Fruit fly (Drosophila melanogaster) Kc167 (cell line): ENCODE results near the gene Exo70.

Experiments used
- Myc ChIP-seq: fragments of >200 bp; optimal IDR thresholded peaks from 2 replicates; lab custom pipeline; 2017; ENCODE audit warnings: missing external identifiers
- Sin3A ChIP-seq: fragments of >200 bp; optimal IDR thresholded peaks from 2 replicates; lab custom pipeline; 2018; ENCODE audit warnings: missing external identifiers
- h ChIP-seq: fragments of >200 bp; optimal IDR thresholded peaks from 3 replicates; lab custom pipeline; 2018; ENCODE audit warnings: missing external identifiers
- insv ChIP-seq: fragments of >200 bp; optimal IDR thresholded peaks from 3 replicates; lab custom pipeline; 2018; ENCODE audit warnings: missing external identifiers
- psq ChIP-seq: fragments of >200 bp; optimal IDR thresholded peaks from 2 replicates; lab custom pipeline; 2017; ENCODE audit warnings: missing external identifiers
- ttk ChIP-seq: sonication (Bioruptor generic); optimal IDR thresholded peaks from 2 replicates; lab custom pipeline; 2017; ENCODE audit warnings: missing external identifiers

Gene Exo70

DNA sequence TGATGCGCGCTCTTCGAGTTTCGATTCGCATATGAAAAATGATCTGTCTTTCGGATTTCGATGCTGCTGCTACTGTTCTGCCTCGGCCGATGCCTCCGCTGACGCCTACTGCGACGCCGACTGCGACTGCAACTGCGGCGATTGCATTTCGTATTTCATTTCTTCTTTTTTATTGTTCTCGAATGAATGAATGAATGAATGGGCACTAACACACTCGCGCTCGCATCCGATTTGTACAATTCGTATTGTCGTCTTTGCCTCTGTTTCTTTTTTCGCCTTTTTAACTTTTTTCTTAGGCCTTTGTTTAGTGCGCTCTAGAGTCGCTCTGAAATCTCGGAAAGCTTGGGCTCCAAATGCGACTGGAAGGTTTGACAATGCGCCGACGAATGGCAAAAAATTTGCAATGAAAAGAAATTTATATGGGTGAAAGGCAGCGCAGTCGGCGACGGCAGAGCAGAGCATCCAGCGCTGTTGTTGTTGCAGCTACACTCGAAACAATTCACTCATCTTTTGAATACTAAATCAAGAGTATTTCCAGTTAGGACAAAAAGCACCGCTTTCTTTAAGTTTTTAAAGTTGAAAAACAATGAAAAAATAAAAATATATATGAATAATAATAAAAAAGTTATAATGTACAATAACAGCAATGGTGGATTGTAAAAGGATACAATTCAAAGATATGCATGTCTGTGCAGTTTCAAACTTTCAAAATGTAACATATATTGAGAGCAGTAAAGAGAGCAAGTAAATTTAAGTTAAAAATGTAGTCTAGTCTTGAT, 10.3 kb downstream of the Exo70 start, which contains the start of gene CG32354:
Gene CG32354 (minus strand): TSS at position 398 of the 779 bp plus-strand sequence.
- no peak for TF ChIP-seq insv
- no peak for TF ChIP-seq ttk
- TF ChIP-seq psq (lab: Kevin White, UChicago): no peak
- no peak for TF ChIP-seq h (lab: Kevin White, UChicago)
- TF ChIP-seq Sin3A (lab: Kevin White, UChicago): no peak

DNA sequence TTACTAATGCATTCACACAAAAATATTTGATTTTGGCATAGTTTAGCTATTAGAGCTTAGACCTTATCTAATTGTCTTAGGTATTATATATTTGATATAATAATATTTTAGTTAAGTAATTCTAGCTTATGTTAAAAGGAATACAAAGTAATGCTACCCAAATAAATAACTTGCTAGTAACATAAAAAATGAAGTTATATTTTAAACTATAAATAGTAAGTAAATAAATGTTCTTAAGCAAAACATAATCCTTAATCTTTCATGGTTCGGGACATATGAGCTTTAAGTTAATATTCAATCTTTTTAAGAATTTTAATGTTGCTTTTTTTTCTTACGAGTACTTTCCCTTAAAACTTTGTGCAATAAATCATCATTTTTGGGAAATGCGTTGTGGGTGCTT, 11.5 kb downstream of the Exo70 start:
- TF ChIP-seq psq (lab: Kevin White, UChicago): no peak
- TF ChIP-seq Sin3A (lab: Kevin White, UChicago): no peak
- TF ChIP-seq h (lab: Kevin White, UChicago): no peak
- TF ChIP-seq ttk: no peak
- no peak for TF ChIP-seq insv
- no peak for TF ChIP-seq Myc (lab: Kevin White, UChicago)

DNA sequence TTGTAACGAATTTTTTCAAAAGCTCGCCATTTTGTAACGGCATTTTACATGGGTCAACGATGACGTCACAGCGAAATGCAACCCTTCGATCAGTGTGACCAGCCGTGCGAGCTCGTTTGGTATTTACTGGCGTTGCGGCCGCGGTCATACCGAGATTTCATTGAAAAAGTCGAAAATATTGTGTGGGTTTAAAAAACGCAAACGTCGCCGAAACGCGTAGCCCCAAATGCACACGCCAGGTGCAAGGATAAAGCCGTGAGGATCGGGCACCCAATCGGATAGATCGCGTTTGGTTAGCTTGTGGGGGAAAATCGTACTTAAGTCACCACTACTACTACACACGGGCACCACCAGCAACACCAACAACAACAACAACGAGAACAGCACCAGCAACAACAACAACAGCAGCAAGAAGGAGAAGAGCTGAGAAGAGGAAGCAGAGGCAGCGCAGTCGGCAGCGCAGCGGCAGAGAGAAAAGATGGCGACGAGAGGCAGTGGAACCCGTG, 13.2 kb downstream of the Exo70 start, which contains the start of gene Cbl:
Gene Cbl (plus strand): TSS at position 124 of the 506 bp plus-strand sequence.
- TF ChIP-seq psq (lab: Kevin White, UChicago) (no peak), Myc (lab: Kevin White, UChicago) (no peak), insv (no peak), ttk (no peak), Sin3A (lab: Kevin White, UChicago) (no peak), h (lab: Kevin White, UChicago) (no peak)

DNA sequence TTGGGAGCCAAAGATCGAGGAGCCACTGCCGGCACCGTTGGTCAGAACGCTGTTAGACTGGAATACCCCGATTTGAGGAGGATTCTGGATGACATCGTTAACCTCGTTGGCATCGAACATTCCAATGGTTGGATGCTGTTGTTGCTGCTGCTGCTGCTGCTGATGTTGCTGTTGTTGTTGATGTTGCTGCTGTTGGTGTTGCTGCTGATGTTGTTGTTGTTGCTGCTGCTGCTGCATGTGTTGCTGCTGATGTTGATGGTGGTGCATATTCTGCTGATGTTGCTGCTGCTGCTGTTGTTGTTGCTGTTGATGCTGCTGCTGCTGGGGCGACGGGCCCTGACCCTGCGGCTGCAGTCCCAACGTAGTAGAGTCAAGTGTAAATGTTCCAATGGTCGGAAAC, 25.9 kb downstream of the Exo70 start:
- TF ChIP-seq insv (no peak), Myc (lab: Kevin White, UChicago) (no peak), h (lab: Kevin White, UChicago) (no peak), ttk (no peak), psq (lab: Kevin White, UChicago) (no peak), Sin3A (lab: Kevin White, UChicago) (no peak)

DNA sequence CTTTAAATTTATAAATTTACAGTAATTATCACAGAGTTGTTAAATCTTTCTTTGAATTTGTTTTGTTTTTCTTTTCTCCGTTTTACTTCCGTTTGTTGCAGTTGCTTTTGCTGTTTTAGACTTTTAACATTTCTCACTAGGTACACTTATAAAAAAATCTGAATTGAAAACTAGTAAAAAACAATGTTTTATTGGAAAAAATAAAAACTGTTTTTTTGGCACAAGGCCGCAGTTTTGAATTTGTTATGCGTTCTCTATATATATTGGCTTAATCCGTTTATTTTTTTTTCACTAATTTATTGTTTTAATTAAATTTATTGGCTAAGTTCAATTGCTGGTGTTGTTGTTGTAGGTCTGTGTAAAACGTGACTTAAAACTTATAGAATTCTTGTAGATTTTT, 28.4 kb downstream of the Exo70 start:
- TF ChIP-seq Sin3A (lab: Kevin White, UChicago) (no peak), insv (no peak), ttk (no peak), psq (lab: Kevin White, UChicago) (no peak), h (lab: Kevin White, UChicago) (no peak), Myc (lab: Kevin White, UChicago) (no peak)

DNA sequence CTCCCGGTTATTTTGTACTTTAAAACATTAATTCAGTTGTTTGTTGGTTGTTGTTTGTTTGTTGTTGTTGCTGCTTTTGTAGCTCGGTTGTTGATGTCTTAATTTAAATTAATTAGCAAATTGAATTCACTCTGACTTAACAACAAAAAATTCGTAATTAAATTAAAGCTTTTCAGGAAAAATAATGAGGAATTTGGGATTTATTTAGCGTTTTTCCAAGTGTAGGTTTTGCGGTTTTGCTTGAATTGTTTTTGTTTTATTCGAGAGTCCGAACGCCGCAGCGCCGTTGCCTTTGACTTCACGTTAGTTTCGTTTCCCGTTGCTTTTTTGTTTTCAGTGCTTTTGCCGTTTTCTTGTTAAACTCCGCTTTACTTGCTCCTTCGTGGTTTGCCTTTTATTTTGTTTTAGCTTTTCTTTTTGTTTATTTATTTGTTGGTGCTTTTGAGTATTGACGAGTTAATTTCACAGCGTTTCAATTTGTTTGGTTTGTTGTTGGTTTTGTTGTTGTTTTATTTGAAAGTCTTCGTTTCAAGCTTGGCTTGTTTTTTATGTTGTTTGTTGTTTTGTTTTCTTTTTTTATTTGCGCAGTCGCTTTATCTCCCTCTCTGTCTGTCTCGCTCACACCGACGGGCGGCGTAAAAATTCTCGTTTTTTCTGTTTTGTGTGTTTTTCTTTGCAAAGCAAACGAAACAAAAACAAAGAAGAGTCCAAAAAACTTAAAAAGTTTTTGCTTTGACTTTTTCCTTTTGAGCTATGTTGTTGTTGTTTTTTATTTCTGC, 29.3 kb downstream of the Exo70 start:
- TF ChIP-seq h (lab: Kevin White, UChicago) (no peak), Sin3A (lab: Kevin White, UChicago) (no peak), Myc (lab: Kevin White, UChicago) (no peak), insv (no peak), psq (lab: Kevin White, UChicago) (no peak), ttk (no peak)

DNA sequence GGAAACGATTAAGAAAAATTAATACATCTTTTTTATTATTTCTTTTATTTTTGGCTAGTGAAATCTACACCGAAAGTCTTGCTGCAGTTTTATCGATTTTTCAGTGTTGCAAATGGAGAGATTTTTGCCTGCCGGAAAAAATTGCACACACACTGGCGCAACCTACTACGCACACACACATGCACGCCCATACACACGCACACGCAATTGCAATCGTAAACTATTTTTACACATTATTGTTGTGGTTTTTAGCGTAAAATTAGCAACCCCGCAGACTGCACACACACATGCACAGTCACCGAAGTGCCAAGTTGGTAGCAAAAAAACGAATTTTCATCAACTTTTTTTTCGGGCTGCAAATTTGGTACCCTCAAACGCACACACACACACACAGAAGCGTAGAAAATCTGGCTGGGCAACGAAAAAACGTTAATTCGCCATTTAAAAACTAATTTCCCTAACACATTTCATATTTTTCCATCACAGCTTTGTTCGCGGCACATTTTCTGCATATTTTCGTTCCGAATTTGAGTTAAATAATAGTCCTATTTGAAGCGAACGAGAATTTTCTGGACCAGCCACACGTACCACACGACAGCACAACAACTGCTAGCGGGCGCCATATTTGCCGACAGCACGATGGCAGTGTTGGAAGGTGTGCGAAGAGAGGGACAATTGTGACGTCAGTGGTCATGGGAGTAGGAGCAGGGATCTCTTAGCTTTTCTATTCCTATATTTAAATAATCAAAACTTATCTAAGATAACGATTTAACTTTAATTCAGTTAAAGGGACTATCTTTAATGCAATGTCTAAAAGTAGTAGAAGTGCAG, 30.3 kb downstream of the Exo70 start, which contains the start of gene Unr:
Gene Unr (minus strand): TSS at position 637 of the 831 bp plus-strand sequence.
- TF ChIP-seq ttk (no peak), Myc (lab: Kevin White, UChicago) (no peak), insv (no peak), h (lab: Kevin White, UChicago) (no peak), Sin3A (lab: Kevin White, UChicago) (no peak), psq (lab: Kevin White, UChicago) (no peak)

DNA sequence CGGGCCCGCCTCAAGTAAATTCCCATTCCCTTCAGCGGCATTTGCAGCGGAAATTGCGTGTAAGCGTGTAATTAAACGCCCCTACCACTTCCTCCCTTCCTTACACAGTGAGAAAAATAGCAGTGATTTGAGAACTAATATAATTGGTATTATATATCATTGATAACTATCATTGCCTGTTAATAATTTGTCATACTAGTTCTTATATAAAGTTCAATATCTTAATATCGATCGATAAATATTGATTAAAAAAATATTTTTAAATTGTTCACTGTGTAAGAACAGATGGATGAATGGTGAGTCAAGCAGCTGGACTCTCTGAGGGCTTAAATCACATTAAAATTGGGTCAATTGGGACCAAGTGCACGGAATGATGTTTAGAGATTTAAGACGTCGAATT, 33.4 kb downstream of the Exo70 start:
- TF ChIP-seq Myc (lab: Kevin White, UChicago) (no peak), Sin3A (lab: Kevin White, UChicago) (no peak), psq (lab: Kevin White, UChicago) (no peak), h (lab: Kevin White, UChicago) (no peak), insv (no peak), ttk (no peak)

DNA sequence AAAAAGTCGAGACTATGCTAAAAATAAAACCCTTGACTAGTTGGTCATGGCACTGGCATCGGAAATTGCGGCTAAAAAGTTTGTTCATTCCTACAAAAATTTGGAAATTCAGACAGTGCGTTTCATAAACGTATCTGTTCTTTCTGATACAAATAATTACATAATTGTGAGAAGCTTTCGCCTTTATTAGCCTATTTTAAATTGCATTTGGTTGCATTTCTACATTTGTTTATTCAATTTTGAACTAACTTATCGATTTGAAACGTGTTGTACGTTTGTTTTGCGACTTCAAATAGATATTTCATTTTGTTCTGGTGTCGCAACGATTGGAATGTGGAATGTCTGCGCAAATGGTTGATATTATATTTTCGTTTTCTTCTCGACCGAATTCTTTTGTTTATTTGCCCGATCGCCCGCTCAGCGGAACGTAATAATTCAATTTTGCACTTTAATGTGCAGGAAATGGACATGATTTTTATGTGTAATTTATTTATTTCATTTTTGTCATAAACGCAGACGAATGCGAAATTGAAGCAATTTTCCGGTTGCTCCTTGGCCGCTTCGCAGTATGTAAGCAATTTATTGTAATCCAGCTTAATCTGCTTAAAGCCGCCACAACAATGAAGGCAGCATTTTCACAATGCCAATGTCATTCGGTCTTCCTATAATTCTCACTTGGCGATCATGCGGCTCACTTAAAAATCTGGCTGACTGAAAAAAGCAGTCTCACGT, 34.6 kb downstream of the Exo70 start:
- no peak for TF ChIP-seq insv

DNA sequence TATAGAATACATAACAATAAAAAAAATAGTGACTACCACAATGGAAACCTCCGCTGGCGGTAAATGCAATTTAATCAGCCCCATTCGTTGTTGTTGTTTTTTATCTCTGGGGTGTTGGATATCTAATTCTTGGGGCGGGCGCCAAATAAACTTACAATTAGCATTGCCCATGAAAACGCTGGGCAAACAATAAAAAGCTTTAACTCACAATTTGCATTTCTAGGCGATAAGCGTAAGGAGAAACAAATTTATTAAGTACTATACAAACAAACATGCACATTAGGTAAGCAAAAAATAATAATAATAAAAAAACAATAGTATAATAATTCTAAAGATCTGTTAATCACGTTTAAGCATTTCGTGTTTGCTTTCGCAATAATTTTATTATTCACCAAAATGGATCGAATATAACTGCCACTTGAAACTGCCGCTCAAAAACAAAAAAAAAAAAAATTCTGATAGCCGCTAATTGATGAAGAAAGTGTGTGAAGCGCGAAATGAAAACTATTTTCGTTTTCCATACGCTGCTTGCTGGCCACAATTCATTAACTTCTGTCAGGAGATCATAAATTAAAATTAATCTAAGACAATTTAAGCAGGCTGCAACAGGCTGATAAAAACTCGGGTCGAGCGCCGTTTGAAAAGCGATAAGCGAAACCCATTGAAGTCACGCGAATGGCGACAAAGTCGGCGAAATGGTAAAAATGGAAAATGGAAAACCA, 36.3 kb downstream of the Exo70 start:
- TF ChIP-seq insv: no peak
- TF ChIP-seq Sin3A (lab: Kevin White, UChicago): no peak
- TF ChIP-seq h (lab: Kevin White, UChicago): no peak
- no peak for TF ChIP-seq psq (lab: Kevin White, UChicago)
- no peak for TF ChIP-seq ttk
- TF ChIP-seq Myc (lab: Kevin White, UChicago): no peak
